Worm (Caenorhabditis elegans): ENCODE measurements around the gene vab-15.

- no peak for TF ChIP-seq lin-15B (tag; optimal IDR thresholded peaks at IDR 0.05)
- TF ChIP-seq ama-1 (optimal IDR thresholded peaks at IDR 0.05) = no peak
- TF ChIP-seq nhr-76 (tag; optimal IDR thresholded peaks at IDR 0.05) = no peak
- TF ChIP-seq nhr-12 (tag; optimal IDR thresholded peaks at IDR 0.05) = no peak
- no peak for TF ChIP-seq ceh-82 (tag; optimal IDR thresholded peaks at IDR 0.05)
- no peak for TF ChIP-seq sptf-1 (tag; optimal IDR thresholded peaks at IDR 0.05)
These were observed 4.8 kb downstream of the vab-15 start, which contains the start of gene lec-7 for ce11 chrX:9851745-9852330.

Measured in whole organism, L1 larva.